Fruit fly (Drosophila melanogaster): ENCODE data around the gene CG11755.

CG11755 gene

dm6 chr3R:8659907-8660660 is 16.6 kb upstream of the CG11755 start:
- TF ChIP-seq pan (optimal IDR thresholded peaks at IDR 0.05) (no peak), rgr (GFP tag; optimal IDR thresholded peaks at IDR 0.05) (peak; percentile 68), Dfd (GFP tag; optimal IDR thresholded peaks at IDR 0.05) (no peak), HLH106 (tag; optimal IDR thresholded peaks at IDR 0.05) (peak; percentile 38), dl (GFP tag; optimal IDR thresholded peaks at IDR 0.05; ENCODE audit: insufficient read depth in 1 of 2, partially characterized antibody in 2 of 2) (no peak), Rel (GFP tag; optimal IDR thresholded peaks at IDR 0.05) (no peak), Rel (tag; optimal IDR thresholded peaks at IDR 0.05) (peak; percentile 63), psq (GFP tag; optimal IDR thresholded peaks at IDR 0.05) (no peak), ey (GFP tag; optimal IDR thresholded peaks at IDR 0.05) (peak; percentile 2), GATAd (GFP tag; optimal IDR thresholded peaks at IDR 0.05) (no peak), tai (GFP tag; optimal IDR thresholded peaks at IDR 0.05) (no peak), Myc (optimal IDR thresholded peaks at IDR 0.05) (peak; percentile 50), Dif (GFP tag; optimal IDR thresholded peaks at IDR 0.05; ENCODE audit: partially characterized antibody) (peak; percentile 42), jim (GFP tag; optimal IDR thresholded peaks at IDR 0.05) (no peak), h (GFP tag; optimal IDR thresholded peaks at IDR 0.05) (peak; percentile 93), fru (GFP tag; optimal IDR thresholded peaks at IDR 0.05) (peak; percentile 15), Hnf4 (GFP tag; optimal IDR thresholded peaks at IDR 0.05) (peak; percentile 29), Abd-B (GFP tag; optimal IDR thresholded peaks at IDR 0.05) (no peak), br (GFP tag; optimal IDR thresholded peaks at IDR 0.05) (peak; percentile 12), foxo (GFP tag; optimal IDR thresholded peaks at IDR 0.05) (peak in 1 of 2 experiments; percentile 46), Hr83 (GFP tag; optimal IDR thresholded peaks at IDR 0.05; ENCODE audit: poor library complexity, severe bottlenecking) (peak; percentile 32), Sp1 (GFP tag; optimal IDR thresholded peaks at IDR 0.05) (peak; percentile 60), usp (GFP tag; optimal IDR thresholded peaks at IDR 0.05) (no peak)

- TF ChIP-seq Jra (GFP tag; optimal IDR thresholded peaks at IDR 0.05) (no peak), brk (GFP tag; optimal IDR thresholded peaks at IDR 0.05) (no peak), psq (GFP tag; optimal IDR thresholded peaks at IDR 0.05) (no peak), Rel (GFP tag; optimal IDR thresholded peaks at IDR 0.05) (no peak), Rel (tag; optimal IDR thresholded peaks at IDR 0.05) (no peak), Vsx2 (GFP tag; optimal IDR thresholded peaks at IDR 0.05; ENCODE audit: partially characterized antibody) (no peak), Hnf4 (GFP tag; optimal IDR thresholded peaks at IDR 0.05) (no peak), foxo (GFP tag; optimal IDR thresholded peaks at IDR 0.05) (no peak), Dfd (GFP tag; optimal IDR thresholded peaks at IDR 0.05) (no peak), h (GFP tag; optimal IDR thresholded peaks at IDR 0.05) (no peak), Myc (optimal IDR thresholded peaks at IDR 0.05) (no peak), sage (GFP tag; optimal IDR thresholded peaks at IDR 0.05) (no peak), dsf (GFP tag; optimal IDR thresholded peaks at IDR 0.05; ENCODE audit: borderline replicate concordance) (no peak), CG32264 (GFP tag; optimal IDR thresholded peaks at IDR 0.05) (no peak), GATAd (GFP tag; optimal IDR thresholded peaks at IDR 0.05) (no peak), woc (GFP tag; optimal IDR thresholded peaks at IDR 0.05) (no peak)
Observed at dm6 chr3R:8660661-8661060, 16.1 kb upstream of the CG11755 start, which contains the start of gene bel. bel (minus strand) TSS chr3R:8660761.

- TF ChIP-seq dmrt93B (GFP tag; optimal IDR thresholded peaks at IDR 0.05): peak; percentile 8
- peak; percentile 52 for TF ChIP-seq br (GFP tag; optimal IDR thresholded peaks at IDR 0.05)
- no peak for TF ChIP-seq CrebA (GFP tag; optimal IDR thresholded peaks at IDR 0.05; ENCODE audit: borderline replicate concordance)
- peak; percentile 75 for TF ChIP-seq Hnf4 (GFP tag; optimal IDR thresholded peaks at IDR 0.05)
- TF ChIP-seq OdsH (GFP tag; optimal IDR thresholded peaks at IDR 0.05): peak; percentile 24
- TF ChIP-seq Vsx2 (GFP tag; optimal IDR thresholded peaks at IDR 0.05; ENCODE audit: partially characterized antibody): no peak
- peak; percentile 38 for TF ChIP-seq brk (GFP tag; optimal IDR thresholded peaks at IDR 0.05)
- TF ChIP-seq jim (GFP tag; optimal IDR thresholded peaks at IDR 0.05): no peak
- peak; percentile 9 for TF ChIP-seq psq (GFP tag; optimal IDR thresholded peaks at IDR 0.05)
- peak; percentile 21 for TF ChIP-seq dsf (GFP tag; optimal IDR thresholded peaks at IDR 0.05; ENCODE audit: borderline replicate concordance)
- TF ChIP-seq Rel (GFP tag; optimal IDR thresholded peaks at IDR 0.05): no peak
- TF ChIP-seq Rel (tag; optimal IDR thresholded peaks at IDR 0.05): peak; percentile 44
- TF ChIP-seq ey (GFP tag; optimal IDR thresholded peaks at IDR 0.05): peak; percentile 39
- TF ChIP-seq Sp1 (GFP tag; optimal IDR thresholded peaks at IDR 0.05): peak; percentile 18
- TF ChIP-seq sage (GFP tag; optimal IDR thresholded peaks at IDR 0.05): peak; percentile 40
- peak; percentile 83 for TF ChIP-seq Jra (GFP tag; optimal IDR thresholded peaks at IDR 0.05)
- peak; percentile 48 for TF ChIP-seq rgr (GFP tag; optimal IDR thresholded peaks at IDR 0.05)
- peak in 1 of 2 experiments; percentile 72 for TF ChIP-seq foxo (GFP tag; optimal IDR thresholded peaks at IDR 0.05)
- no peak for TF ChIP-seq CG32264 (GFP tag; optimal IDR thresholded peaks at IDR 0.05)
- peak; percentile 52 for TF ChIP-seq HLH106 (tag; optimal IDR thresholded peaks at IDR 0.05)
- peak; percentile 61 for TF ChIP-seq fru (GFP tag; optimal IDR thresholded peaks at IDR 0.05)
- TF ChIP-seq usp (GFP tag; optimal IDR thresholded peaks at IDR 0.05): no peak
- peak; percentile 45 for TF ChIP-seq woc (GFP tag; optimal IDR thresholded peaks at IDR 0.05)
- TF ChIP-seq GATAd (GFP tag; optimal IDR thresholded peaks at IDR 0.05): no peak
- TF ChIP-seq h (GFP tag; optimal IDR thresholded peaks at IDR 0.05): peak; percentile 79
- TF ChIP-seq N (GFP tag; optimal IDR thresholded peaks at IDR 0.05): no peak
- peak; percentile 21 for TF ChIP-seq CG9705 (GFP tag; optimal IDR thresholded peaks at IDR 0.05)
- peak; percentile 49 for TF ChIP-seq sv (GFP tag; optimal IDR thresholded peaks at IDR 0.05)
Observed at dm6 chr3R:8663668-8664283, 12.9 kb upstream of the CG11755 start, which contains the start of gene CG8032. CG8032 (plus strand) TSS chr3R:8664115.
